Worm (Caenorhabditis elegans) whole organism, midembryonic: ENCODE measurements around the gene ash-2.

Experiments
- klf-2 ChIP-seq: fragments of 200-800 bp; sonication (Bioruptor generic); conservative IDR thresholded peaks from 2 replicates; pipeline ENCODE4 v1.3.6; 2022; ENCODE audit warnings: missing genetic modification reagents, missing genetic modification characterization, missing compliant biosample characterization
- tab-1 ChIP-seq: fragments of 200-800 bp; sonication (Bioruptor generic); IDR thresholded peaks from 2 replicates; pipeline ENCODE4 v1.3.6; 2022; ENCODE audit warnings: missing genetic modification characterization, missing compliant biosample characterization

- TF ChIP-seq tab-1 = no peak
- no peak for TF ChIP-seq klf-2
Measured at ce11 chrII:11954208-11954607, 25.4 kb upstream of the ash-2 start, which contains the start of gene W03C9.6.
